Fruit fly (Drosophila melanogaster): ENCODE results near the gene CG1271.
A peak's percentile ranks its signal among the peaks of the same experiment; 100 is the strongest.

Gene CG1271

dm6 chr3L:3090581-3091345, 38.4 kb downstream of the CG1271 start (continued):
- TF ChIP-seq grn (GFP tag; optimal IDR thresholded peaks at IDR 0.05) (peak; percentile 31), exex (tag; optimal IDR thresholded peaks at IDR 0.05) (peak; percentile 53), Side (GFP tag; optimal IDR thresholded peaks at IDR 0.05) (peak; percentile 14), pzg (GFP tag; optimal IDR thresholded peaks at IDR 0.05) (peak; percentile 6), sug (tag; optimal IDR thresholded peaks at IDR 0.05) (peak; percentile 28), fu2 (GFP tag; optimal IDR thresholded peaks at IDR 0.05) (no peak), fd3F (GFP tag; optimal IDR thresholded peaks at IDR 0.05) (no peak), zf30C (GFP tag; optimal IDR thresholded peaks at IDR 0.05) (peak; percentile 46), CG7839 (tag; optimal IDR thresholded peaks at IDR 0.05) (peak; percentile 58), sc (optimal IDR thresholded peaks at IDR 0.05) (no peak), sc (GFP tag; optimal IDR thresholded peaks at IDR 0.05) (no peak), Hr51 (GFP tag; optimal IDR thresholded peaks at IDR 0.05) (no peak), dysf (GFP tag; IDR thresholded peaks at IDR 0.05) (peak; percentile 17; the same call in 1 of the 3 replicates), CG7786 (GFP tag; optimal IDR thresholded peaks at IDR 0.05) (peak; percentile 53), Jarid2 (GFP tag; optimal IDR thresholded peaks at IDR 0.05) (peak; percentile 67), CG6854 (GFP tag; optimal IDR thresholded peaks at IDR 0.05) (no peak), Fer3 (tag; optimal IDR thresholded peaks at IDR 0.05) (peak; percentile 49), gcm2 (GFP tag; optimal IDR thresholded peaks at IDR 0.05) (no peak), CG4360 (GFP tag; IDR thresholded peaks at IDR 0.05) (peak; percentile 45), E2f2 (GFP tag; IDR thresholded peaks at IDR 0.05) (peak; percentile 97), Abd-B (GFP tag; optimal IDR thresholded peaks at IDR 0.05) (no peak), Pdp1 (GFP tag; optimal IDR thresholded peaks at IDR 0.05) (peak; percentile 34 to 38), CG9609 (GFP tag; optimal IDR thresholded peaks at IDR 0.05) (no peak)

DNA sequence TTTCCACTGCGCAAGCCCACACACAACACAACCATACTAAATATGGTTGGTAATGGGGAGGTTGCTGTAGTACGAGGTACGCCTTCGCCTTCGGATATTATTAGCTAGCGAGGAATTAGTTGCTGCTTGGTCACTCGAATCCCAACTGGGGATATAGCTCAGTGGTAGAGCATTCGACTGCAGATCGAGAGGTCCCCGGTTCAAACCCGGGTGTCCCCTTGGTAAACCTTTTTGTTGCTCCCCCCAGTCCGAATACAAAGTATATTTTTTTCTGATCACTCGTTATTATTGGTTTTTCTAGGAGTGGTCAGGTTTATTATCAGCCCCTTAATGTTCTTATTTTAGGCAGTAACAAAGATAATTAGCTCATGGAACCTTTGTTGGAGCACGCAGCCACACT, 43.3 kb downstream of the CG1271 start:
- peak; percentile 84 for TF ChIP-seq bbx (GFP tag; IDR thresholded peaks at IDR 0.05; ENCODE audit: partially characterized antibody)
- TF ChIP-seq grau (tag; optimal IDR thresholded peaks at IDR 0.05), result no peak
- TF ChIP-seq CG8089 (GFP tag; optimal IDR thresholded peaks at IDR 0.05), result no peak
- no peak for TF ChIP-seq CG6683 (GFP tag; optimal IDR thresholded peaks at IDR 0.05)
- TF ChIP-seq Opbp (GFP tag; IDR thresholded peaks at IDR 0.05; ENCODE audit: partially characterized antibody), result peak; percentile 88; the same call in 2 of the 3 replicates
- TF ChIP-seq Dp (GFP tag; optimal IDR thresholded peaks at IDR 0.05), result no peak
- TF ChIP-seq CG7963 (GFP tag; IDR thresholded peaks at IDR 0.05; ENCODE audit: partially characterized antibody), result peak; percentile 84
- peak; percentile 52; the same call in 2 of the 3 replicates for TF ChIP-seq knrl (GFP tag; IDR thresholded peaks at IDR 0.05; ENCODE audit: partially characterized antibody)
- TF ChIP-seq CG4617 (GFP tag; optimal IDR thresholded peaks at IDR 0.05; ENCODE audit: borderline replicate concordance), result no peak
- TF ChIP-seq run (tag; optimal IDR thresholded peaks at IDR 0.05), result no peak
- no peak for TF ChIP-seq gfzf (GFP tag; optimal IDR thresholded peaks at IDR 0.05)
- TF ChIP-seq nom (GFP tag; optimal IDR thresholded peaks at IDR 0.05), result peak; percentile 11
- no peak for TF ChIP-seq Hr3 (GFP tag; optimal IDR thresholded peaks at IDR 0.05)
- no peak for TF ChIP-seq Optix (GFP tag; IDR thresholded peaks at IDR 0.05)
- TF ChIP-seq CG18476 (GFP tag; optimal IDR thresholded peaks at IDR 0.05), result no peak
- TF ChIP-seq CG8478 (optimal IDR thresholded peaks at IDR 0.05), result no peak
- TF ChIP-seq CG6791 (GFP tag; IDR thresholded peaks at IDR 0.05; ENCODE audit: partially characterized antibody), result peak; percentile 91
- TF ChIP-seq CG42726 (GFP tag; IDR thresholded peaks at IDR 0.05; ENCODE audit: partially characterized antibody), result peak; percentile 94
- TF ChIP-seq ac (GFP tag; optimal IDR thresholded peaks at IDR 0.05), result no peak
- peak; percentile 76 for TF ChIP-seq CG14860 (GFP tag; IDR thresholded peaks at IDR 0.05; ENCODE audit: partially characterized antibody)
- no peak for TF ChIP-seq ERR (GFP tag; optimal IDR thresholded peaks at IDR 0.05)
- TF ChIP-seq CG16815 (GFP tag; optimal IDR thresholded peaks at IDR 0.05), result no peak
- TF ChIP-seq tna (GFP tag; IDR thresholded peaks at IDR 0.05; ENCODE audit: partially characterized antibody), result peak; percentile 80
- TF ChIP-seq CG11247 (GFP tag; IDR thresholded peaks at IDR 0.05), result no peak
- no peak for TF ChIP-seq CG9609 (GFP tag; optimal IDR thresholded peaks at IDR 0.05)
- no peak for TF ChIP-seq kay (GFP tag; optimal IDR thresholded peaks at IDR 0.05)
- 0 out of 3 replicates have a peak, but pooled peaks have one; percentile 6 for TF ChIP-seq CG2199 (GFP tag; IDR thresholded peaks at IDR 0.05)
